Worm (Caenorhabditis elegans) whole organism, L4 larva: Measurements from ENCODE around the gene R03H10.1.

Source experiments
- F49E8.2 ChIP-seq: sonication (generic microtip); optimal IDR thresholded peaks from 2 replicates; lab custom pipeline; 2016; ENCODE audit warnings: missing compliant biosample characterization, mild to moderate bottlenecking, missing genetic modification characterization, borderline replicate concordance
- lin-39 ChIP-seq: fragments of 150-350 bp; optimal IDR thresholded peaks from 2 replicates; lab custom pipeline; 2014; ENCODE audit warnings: missing biosample characterization, missing genetic modification reagents, missing genetic modification characterization
- nhr-76 ChIP-seq: fragments of 150-350 bp; optimal IDR thresholded peaks from 2 replicates; lab custom pipeline; 2014; ENCODE audit warnings: missing biosample characterization, missing genetic modification characterization
- php-3 ChIP-seq: fragments of 200-800 bp; sonication (Bioruptor generic); IDR thresholded peaks from 2 replicates; pipeline ENCODE4 v1.3.6; 2022; ENCODE audit warnings: missing genetic modification reagents, missing genetic modification characterization, missing compliant biosample characterization
- pqm-1 ChIP-seq: sonication (generic microtip); optimal IDR thresholded peaks from 2 replicates; lab custom pipeline; 2017; ENCODE audit warnings: missing biosample characterization, missing genetic modification characterization
- snpc-4 ChIP-seq: fragments of 150-350 bp; optimal IDR thresholded peaks from 2 replicates; lab custom pipeline; 2014; ENCODE audit warnings: missing biosample characterization, missing genetic modification characterization
- ztf-11 ChIP-seq: fragments of 150-350 bp; optimal IDR thresholded peaks from 2 replicates; lab custom pipeline; 2014; ENCODE audit warnings: missing biosample characterization, missing genetic modification characterization

ce11 chrII:4173398-4173797 lies 6.7 kb upstream of the R03H10.1 start, which contains the start of gene R03H10.6:
- TF ChIP-seq lin-39 (tag; lab: Kevin White, UChicago) (no peak), snpc-4 (tag; lab: Kevin White, UChicago) (no peak), nhr-76 (tag; lab: Kevin White, UChicago) (no peak), php-3 (GFP tag; lab: Robert Waterston, UW) (no peak), pqm-1 (tag; lab: Kevin White, UChicago) (no peak), ztf-11 (no peak), F49E8.2 (no peak)
